Fruit fly (Drosophila melanogaster): ENCODE data around the gene CG42671.
A peak's percentile ranks its signal among the peaks of the same experiment; 100 is the strongest.

- TF ChIP-seq Ets98B (GFP tag; IDR thresholded peaks at IDR 0.05) (no peak), gl (tag; optimal IDR thresholded peaks at IDR 0.05) (no peak), CG32121 (GFP tag; IDR thresholded peaks at IDR 0.05) (no peak), fd96Ca (GFP tag; IDR thresholded peaks at IDR 0.05) (no peak), CG34367 (tag; optimal IDR thresholded peaks at IDR 0.05) (no peak), rn (GFP tag; IDR thresholded peaks at IDR 0.05) (no peak), CG17806 (tag; optimal IDR thresholded peaks at IDR 0.05) (no peak), CG12605 (GFP tag; IDR thresholded peaks at IDR 0.05) (no peak), D1 (tag; optimal IDR thresholded peaks at IDR 0.05) (peak; percentile 70), CG13204 (GFP tag; optimal IDR thresholded peaks at IDR 0.05) (peak; percentile 8), CG8301 (tag; optimal IDR thresholded peaks at IDR 0.05) (no peak), Pif1B (GFP tag; optimal IDR thresholded peaks at IDR 0.05) (no peak), EcR (GFP tag; optimal IDR thresholded peaks at IDR 0.05) (no peak), CG14655 (GFP tag; optimal IDR thresholded peaks at IDR 0.05) (no peak)
Observed at dm6 chr3L:11248303-11248702, 34.0 kb downstream of the CG42671 start.

All from whole organism, pupa.